Fruit fly (Drosophila melanogaster): ENCODE data around the gene CG1468.
A peak's percentile ranks its signal among the peaks of the same experiment; 100 is the strongest.

CG1468 gene

dm6 chrX:9877240-9877639 is 982 bp upstream of the CG1468 start (continued):
- no peak for TF ChIP-seq grn (GFP tag; optimal IDR thresholded peaks at IDR 0.05)
- no peak for TF ChIP-seq grau (tag; optimal IDR thresholded peaks at IDR 0.05)
- TF ChIP-seq CG6254 (GFP tag; optimal IDR thresholded peaks at IDR 0.05): no peak
- TF ChIP-seq gfzf (GFP tag; optimal IDR thresholded peaks at IDR 0.05): no peak
- TF ChIP-seq Sox102F (GFP tag; optimal IDR thresholded peaks at IDR 0.05): no peak

dm6 chrX:9879570-9879969 is 1.3 kb downstream of the CG1468 start, which contains the start of gene CG9686:
Gene CG9686 (plus strand): TSS chrX:9879870.
- TF ChIP-seq hbn (GFP tag; IDR thresholded peaks at IDR 0.05; ENCODE audit: partially characterized antibody): no peak
- TF ChIP-seq CG14050 (GFP tag; IDR thresholded peaks at IDR 0.05): no peak
- TF ChIP-seq CG10147 (GFP tag; optimal IDR thresholded peaks at IDR 0.05): no peak
- TF ChIP-seq lola (GFP tag; optimal IDR thresholded peaks at IDR 0.05): no peak
- TF ChIP-seq Dek (tag; optimal IDR thresholded peaks at IDR 0.05): no peak
- TF ChIP-seq CG4404 (GFP tag; IDR thresholded peaks at IDR 0.05): no peak
- TF ChIP-seq HLH3B (GFP tag; IDR thresholded peaks at IDR 0.05): no peak
- no peak for TF ChIP-seq Scr (GFP tag; IDR thresholded peaks at IDR 0.05; ENCODE audit: partially characterized antibody)
- TF ChIP-seq ems (GFP tag; optimal IDR thresholded peaks at IDR 0.05): no peak
- TF ChIP-seq Dp (GFP tag; optimal IDR thresholded peaks at IDR 0.05): no peak
- TF ChIP-seq Hr3 (GFP tag; optimal IDR thresholded peaks at IDR 0.05): no peak
- no peak for TF ChIP-seq CG8281 (tag; optimal IDR thresholded peaks at IDR 0.05)
- TF ChIP-seq esg (GFP tag; conservative IDR thresholded peaks at IDR 0.05): no peak
- TF ChIP-seq chinmo (GFP tag; IDR thresholded peaks at IDR 0.05; ENCODE audit: partially characterized antibody): no peak
- TF ChIP-seq D (optimal IDR thresholded peaks at IDR 0.05): no peak
- no peak for TF ChIP-seq D (GFP tag; optimal IDR thresholded peaks at IDR 0.05)
- TF ChIP-seq gem (tag; optimal IDR thresholded peaks at IDR 0.05): no peak
- no peak for TF ChIP-seq lilli (GFP tag; optimal IDR thresholded peaks at IDR 0.05)
- no peak for TF ChIP-seq CG3281 (GFP tag; optimal IDR thresholded peaks at IDR 0.05)
- no peak for TF ChIP-seq Doc3 (GFP tag; IDR thresholded peaks at IDR 0.05; ENCODE audit: partially characterized antibody)

- TF ChIP-seq CG2889 (GFP tag; IDR thresholded peaks at IDR 0.05) (no peak), Trl (optimal IDR thresholded peaks at IDR 0.05) (peak in 1 of 2 experiments; percentile 8), Trl (GFP tag; optimal IDR thresholded peaks at IDR 0.05) (no peak), Drgx (GFP tag; IDR thresholded peaks at IDR 0.05) (no peak), CG11504 (tag; optimal IDR thresholded peaks at IDR 0.05) (no peak), Six4 (GFP tag; optimal IDR thresholded peaks at IDR 0.05) (no peak), grau (tag; optimal IDR thresholded peaks at IDR 0.05) (no peak), chinmo (GFP tag; IDR thresholded peaks at IDR 0.05; ENCODE audit: partially characterized antibody) (peak; percentile 56; the same call in 1 of the 4 replicates), Deaf1 (tag; optimal IDR thresholded peaks at IDR 0.05) (peak; percentile 57), ken (GFP tag; IDR thresholded peaks at IDR 0.05) (no peak)
These were observed 3.5 kb downstream of the CG1468 start, which contains the start of gene CG9689 for dm6 chrX:9881746-9882145. Gene CG9689 (plus strand): TSS chrX:9881953.

dm6 chrX:9882900-9883299 is 4.7 kb downstream of the CG1468 start:
- TF ChIP-seq CG9609 (GFP tag; optimal IDR thresholded peaks at IDR 0.05) (no peak), hbn (GFP tag; IDR thresholded peaks at IDR 0.05; ENCODE audit: partially characterized antibody) (no peak), CG10147 (GFP tag; optimal IDR thresholded peaks at IDR 0.05) (no peak), Pdp1 (GFP tag; optimal IDR thresholded peaks at IDR 0.05) (no peak), chinmo (GFP tag; IDR thresholded peaks at IDR 0.05; ENCODE audit: partially characterized antibody) (no peak), Opbp (GFP tag; IDR thresholded peaks at IDR 0.05; ENCODE audit: partially characterized antibody) (no peak), Optix (GFP tag; IDR thresholded peaks at IDR 0.05) (no peak), CG8290 (GFP tag; optimal IDR thresholded peaks at IDR 0.05) (no peak), CG8290 (tag; optimal IDR thresholded peaks at IDR 0.05) (no peak), CG12219 (GFP tag; optimal IDR thresholded peaks at IDR 0.05) (no peak), CG13296 (GFP tag; optimal IDR thresholded peaks at IDR 0.05) (no peak), slbo (GFP tag; IDR thresholded peaks at IDR 0.05) (no peak; the same call in 1 of the 2 replicates), wek (GFP tag; optimal IDR thresholded peaks at IDR 0.05) (no peak), HmgZ (tag; optimal IDR thresholded peaks at IDR 0.05) (no peak), CG18476 (GFP tag; optimal IDR thresholded peaks at IDR 0.05) (no peak), abd-A (tag; optimal IDR thresholded peaks at IDR 0.05) (no peak), cato (GFP tag; optimal IDR thresholded peaks at IDR 0.05; ENCODE audit: borderline replicate concordance) (no peak), CG9876 (GFP tag; optimal IDR thresholded peaks at IDR 0.05) (no peak)
